Fruit fly (Drosophila melanogaster) whole organism, prepupa: Measurements from ENCODE around the gene escl.

Source experiments
- Blimp-1 ChIP-seq: fragments of 200-800 bp; sonication (Bioruptor generic); optimal IDR thresholded peaks from 3 replicates; lab custom pipeline; 2017; ENCODE audit warnings: missing biosample characterization, missing genetic modification characterization, mild to moderate bottlenecking, moderate library complexity, missing genetic modification reagents
- CG10669 ChIP-seq: fragments of 200-800 bp; sonication (Bioruptor generic); optimal IDR thresholded peaks from 3 replicates; lab custom pipeline; 2018; ENCODE audit warnings: missing biosample characterization, mild to moderate bottlenecking, missing genetic modification characterization, moderate library complexity
- CG11294 ChIP-seq: fragments of 200-800 bp; sonication (Bioruptor generic); IDR thresholded peaks from 2 replicates; pipeline ENCODE4 v1.3.6; 2022; ENCODE audit warnings: missing biosample characterization, missing genetic modification characterization
- CG11762 ChIP-seq: fragments of 200-800 bp; sonication (Bioruptor generic); optimal IDR thresholded peaks from 3 replicates; lab custom pipeline; 2016; ENCODE audit warnings: missing biosample characterization, missing genetic modification characterization; ENCODE audit not compliant: insufficient read depth
- CG11902 ChIP-seq: fragments of 200-800 bp; sonication (Bioruptor generic); optimal IDR thresholded peaks from 3 replicates; lab custom pipeline; 2016; ENCODE audit warnings: missing biosample characterization, missing genetic modification characterization
- CG15336 ChIP-seq: fragments of 200-800 bp; sonication (Bioruptor generic); IDR thresholded peaks from 2 replicates; pipeline ENCODE4 v1.3.6; 2022; ENCODE audit warnings: missing biosample characterization, missing genetic modification characterization
- CG1621 ChIP-seq: fragments of 200-800 bp; sonication (Bioruptor generic); optimal IDR thresholded peaks from 3 replicates; lab custom pipeline; 2018; ENCODE audit warnings: missing biosample characterization, mild to moderate bottlenecking, missing genetic modification characterization
- CG16779 ChIP-seq: fragments of 200-800 bp; sonication (Bioruptor generic); optimal IDR thresholded peaks from 3 replicates; lab custom pipeline; 2017; ENCODE audit warnings: missing biosample characterization, mild to moderate bottlenecking, missing genetic modification characterization
- CG3032 ChIP-seq: fragments of 200-800 bp; optimal IDR thresholded peaks from 2 replicates; lab custom pipeline; 2019; ENCODE audit warnings: missing biosample characterization, mild to moderate bottlenecking, missing genetic modification characterization, moderate library complexity
- CG31627 ChIP-seq: fragments of 200-800 bp; sonication (Bioruptor generic); optimal IDR thresholded peaks from 3 replicates; lab custom pipeline; 2016; ENCODE audit warnings: missing biosample characterization, missing genetic modification characterization
- CG32006 ChIP-seq: fragments of 200-800 bp; sonication (Bioruptor generic); optimal IDR thresholded peaks from 3 replicates; lab custom pipeline; 2017; ENCODE audit warnings: missing biosample characterization, mild to moderate bottlenecking, missing genetic modification characterization
- CG34406 ChIP-seq: fragments of 200-800 bp; sonication (Bioruptor generic); optimal IDR thresholded peaks from 3 replicates; lab custom pipeline; 2016; ENCODE audit warnings: missing biosample characterization, missing genetic modification characterization
- CG3919 ChIP-seq: fragments of 200-800 bp; sonication (Bioruptor generic); optimal IDR thresholded peaks from 3 replicates; lab custom pipeline; 2016; ENCODE audit warnings: missing biosample characterization, missing genetic modification characterization
- CG4318 ChIP-seq: fragments of 200-800 bp; sonication (Bioruptor generic); optimal IDR thresholded peaks from 3 replicates; lab custom pipeline; 2017; ENCODE audit warnings: missing biosample characterization, mild to moderate bottlenecking, missing genetic modification characterization
- CG6163 ChIP-seq: fragments of 200-800 bp; sonication (Bioruptor generic); IDR thresholded peaks from 3 replicates; pipeline ENCODE4 v1.3.6; 2022; ENCODE audit warnings: missing biosample characterization, missing genetic modification characterization
- CG6276 ChIP-seq: fragments of 200-800 bp; sonication (Bioruptor generic); optimal IDR thresholded peaks from 2 replicates; lab custom pipeline; 2017; ENCODE audit warnings: missing biosample characterization, mild to moderate bottlenecking, missing genetic modification characterization
- CG6792 ChIP-seq: fragments of 200-800 bp; sonication (Bioruptor generic); optimal IDR thresholded peaks from 3 replicates; lab custom pipeline; 2016; ENCODE audit warnings: missing biosample characterization, missing genetic modification characterization
- CG6808 ChIP-seq: fragments of 200-800 bp; sonication (Bioruptor generic); optimal IDR thresholded peaks from 3 replicates; lab custom pipeline; 2017; ENCODE audit warnings: missing biosample characterization, missing genetic modification characterization, mild to moderate bottlenecking, moderate library complexity, missing genetic modification reagents
- CG7368 ChIP-seq: fragments of 200-800 bp; sonication (Bioruptor generic); optimal IDR thresholded peaks from 3 replicates; lab custom pipeline; 2016; ENCODE audit warnings: missing biosample characterization, missing genetic modification characterization
- CG8119 ChIP-seq: fragments of 200-800 bp; sonication (Bioruptor generic); IDR thresholded peaks from 3 replicates; pipeline ENCODE4 v1.3.6; 2022; ENCODE audit warnings: missing biosample characterization, missing genetic modification characterization
- CG8632 ChIP-seq: fragments of 200-800 bp; sonication (Bioruptor generic); optimal IDR thresholded peaks from 3 replicates; lab custom pipeline; 2016; ENCODE audit warnings: missing biosample characterization, missing genetic modification characterization
- CG9139 ChIP-seq: fragments of 200-800 bp; sonication (Bioruptor generic); optimal IDR thresholded peaks from 3 replicates; lab custom pipeline; 2017; ENCODE audit warnings: missing biosample characterization, mild to moderate bottlenecking, missing genetic modification characterization
- Eip75B ChIP-seq: fragments of 200-800 bp; sonication (Bioruptor generic); optimal IDR thresholded peaks from 3 replicates; lab custom pipeline; 2016; ENCODE audit warnings: missing biosample characterization, missing genetic modification characterization
- Eip93F ChIP-seq: fragments of 200-800 bp; sonication (Bioruptor generic); optimal IDR thresholded peaks from 2 replicates; lab custom pipeline; 2016; ENCODE audit warnings: missing biosample characterization, mild to moderate bottlenecking, missing genetic modification characterization
- Ets96B ChIP-seq: fragments of 200-800 bp; optimal IDR thresholded peaks from 2 replicates; lab custom pipeline; 2019; ENCODE audit warnings: missing biosample characterization, mild to moderate bottlenecking, missing genetic modification characterization, moderate library complexity
- Gug ChIP-seq: fragments of 200-800 bp; sonication (Bioruptor generic); IDR thresholded peaks from 2 replicates; pipeline ENCODE4 v1.3.6; 2022; ENCODE audit warnings: missing biosample characterization, missing genetic modification characterization
- Hr38 ChIP-seq: sonication (Bioruptor generic); optimal IDR thresholded peaks from 2 replicates; lab custom pipeline; 2016; ENCODE audit warnings: missing biosample characterization, missing genetic modification characterization
- Hr39 ChIP-seq: fragments of 200-800 bp; sonication (Bioruptor generic); optimal IDR thresholded peaks from 2 replicates; lab custom pipeline; 2016; ENCODE audit warnings: missing biosample characterization, missing genetic modification characterization
- Hr4 ChIP-seq: fragments of 200-800 bp; sonication (Bioruptor generic); optimal IDR thresholded peaks from 3 replicates; lab custom pipeline; 2016; ENCODE audit warnings: missing biosample characterization, missing genetic modification characterization
- Lpt ChIP-seq: fragments of 200-800 bp; sonication (Bioruptor generic); optimal IDR thresholded peaks from 3 replicates; lab custom pipeline; 2016; ENCODE audit warnings: missing biosample characterization, missing genetic modification characterization
- Met ChIP-seq: fragments of 200-800 bp; sonication (Bioruptor generic); optimal IDR thresholded peaks from 3 replicates; lab custom pipeline; 2016; ENCODE audit warnings: missing biosample characterization, missing genetic modification characterization
- OdsH ChIP-seq: fragments of 200-800 bp; sonication (Bioruptor generic); optimal IDR thresholded peaks from 3 replicates; lab custom pipeline; 2016; ENCODE audit warnings: missing biosample characterization, missing genetic modification characterization
- Smox ChIP-seq: fragments of 200-800 bp; sonication (Bioruptor generic); optimal IDR thresholded peaks from 3 replicates; lab custom pipeline; 2016; ENCODE audit warnings: missing biosample characterization, missing genetic modification characterization
- Sox102F ChIP-seq: fragments of 200-800 bp; sonication (Bioruptor generic); optimal IDR thresholded peaks from 2 replicates; lab custom pipeline; 2016; ENCODE audit warnings: missing biosample characterization, mild to moderate bottlenecking, missing genetic modification characterization
- Sox14 ChIP-seq: fragments of 200-800 bp; sonication (Bioruptor generic); optimal IDR thresholded peaks from 3 replicates; lab custom pipeline; 2016; ENCODE audit warnings: missing biosample characterization, missing genetic modification characterization
- Sox15 ChIP-seq: fragments of 200-800 bp; sonication (Bioruptor generic); optimal IDR thresholded peaks from 3 replicates; lab custom pipeline; 2016; ENCODE audit warnings: missing biosample characterization, missing genetic modification characterization
- achi ChIP-seq: fragments of 200-800 bp; sonication (Bioruptor generic); optimal IDR thresholded peaks from 3 replicates; lab custom pipeline; 2016; ENCODE audit warnings: missing biosample characterization, missing genetic modification characterization
- acj6 ChIP-seq: fragments of 200-800 bp; sonication (Bioruptor generic); optimal IDR thresholded peaks from 3 replicates; lab custom pipeline; 2016; ENCODE audit warnings: missing biosample characterization, missing genetic modification characterization
- cyc ChIP-seq: fragments of 200-800 bp; sonication (Bioruptor generic); optimal IDR thresholded peaks from 3 replicates; lab custom pipeline; 2016; ENCODE audit warnings: missing biosample characterization, missing genetic modification characterization
- dsx ChIP-seq: fragments of 200-800 bp; optimal IDR thresholded peaks from 3 replicates; lab custom pipeline; 2019; ENCODE audit warnings: missing biosample characterization, mild to moderate bottlenecking, missing genetic modification characterization, moderate library complexity; ENCODE audit not compliant: poor library complexity, severe bottlenecking
- eg ChIP-seq: fragments of 200-800 bp; sonication (Bioruptor generic); IDR thresholded peaks from 3 replicates; pipeline ENCODE4 v1.3.6; 2022; ENCODE audit warnings: missing biosample characterization, missing genetic modification characterization
- fd85E ChIP-seq: fragments of 200-800 bp; sonication (Bioruptor generic); optimal IDR thresholded peaks from 3 replicates; lab custom pipeline; 2016; ENCODE audit warnings: missing biosample characterization, missing genetic modification characterization
- fkh ChIP-seq: fragments of 200-800 bp; sonication (Bioruptor generic); optimal IDR thresholded peaks from 3 replicates; lab custom pipeline; 2017; ENCODE audit warnings: missing biosample characterization, mild to moderate bottlenecking, missing genetic modification characterization, moderate library complexity
- net ChIP-seq: fragments of 200-800 bp; sonication (Bioruptor generic); optimal IDR thresholded peaks from 3 replicates; lab custom pipeline; 2016; ENCODE audit warnings: missing biosample characterization, missing genetic modification characterization
- pdm3 ChIP-seq: fragments of 200-800 bp; sonication (Bioruptor generic); optimal IDR thresholded peaks from 3 replicates; lab custom pipeline; 2016; ENCODE audit warnings: missing biosample characterization, missing genetic modification characterization
- salr ChIP-seq, 2 experiments: fragments of 200-800 bp; sonication (Bioruptor generic); optimal IDR thresholded peaks; 3 replicates each; lab custom pipeline; 2016 to 2018; ENCODE audit warnings: missing biosample characterization in 2 of 2, missing genetic modification characterization in 2 of 2, mild to moderate bottlenecking in 1 of 2
- spab ChIP-seq: fragments of 200-800 bp; sonication (Bioruptor generic); optimal IDR thresholded peaks from 2 replicates; lab custom pipeline; 2017; ENCODE audit warnings: missing biosample characterization, mild to moderate bottlenecking, missing genetic modification characterization, missing genetic modification reagents
- ss ChIP-seq, 2 experiments: fragments of 200-800 bp; sonication (Bioruptor generic); optimal IDR thresholded peaks; 2 replicates in 1 of 2; 3 replicates in 1 of 2; lab custom pipeline; 2017 to 2018; ENCODE audit warnings: mild to moderate bottlenecking in 2 of 2, missing biosample characterization in 2 of 2, missing genetic modification characterization in 2 of 2, moderate library complexity in 1 of 2
- svp ChIP-seq: fragments of 200-800 bp; sonication (Bioruptor generic); peaks from one replicate; lab custom pipeline; 2016; ENCODE audit warnings: missing biosample characterization, missing genetic modification characterization
- topi ChIP-seq: fragments of 200-800 bp; sonication (Bioruptor generic); optimal IDR thresholded peaks from 3 replicates; lab custom pipeline; 2016; ENCODE audit warnings: missing biosample characterization, missing genetic modification characterization
- vri ChIP-seq: fragments of 200-800 bp; sonication (Bioruptor generic); optimal IDR thresholded peaks from 3 replicates; lab custom pipeline; 2016; ENCODE audit warnings: missing biosample characterization, mild to moderate bottlenecking, missing genetic modification characterization

escl gene

DNA sequence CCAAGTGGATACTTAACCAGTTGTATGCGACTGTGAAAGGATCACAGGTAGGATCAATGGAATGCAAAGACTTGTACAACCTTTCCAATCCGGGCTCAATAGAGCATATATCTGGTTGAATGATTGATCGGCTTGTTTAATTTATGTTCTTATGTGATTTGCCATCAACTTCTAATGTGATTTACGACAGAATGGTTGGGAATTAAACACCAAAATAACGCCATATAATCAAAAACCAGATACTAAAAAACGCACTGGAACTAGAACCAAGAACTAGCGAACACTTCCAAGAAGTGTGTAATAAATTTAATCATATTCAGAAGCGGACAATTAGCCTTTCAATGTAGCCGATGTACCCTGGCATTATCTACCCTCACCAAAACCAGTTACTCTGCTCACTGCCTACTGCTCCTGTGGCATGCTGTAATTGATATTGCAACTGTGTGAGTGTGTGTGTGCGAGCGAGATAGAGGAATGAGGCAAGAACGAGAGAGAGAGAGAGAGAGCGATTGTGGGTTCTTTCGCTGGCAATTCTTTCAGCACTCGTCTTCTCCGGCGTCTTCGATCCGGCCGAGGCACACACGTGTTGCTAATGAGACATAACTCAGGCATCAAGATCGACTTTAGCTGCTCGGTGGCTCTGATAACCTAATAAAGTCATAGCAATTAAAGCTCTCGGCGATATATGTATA is 22.0 kb upstream of the escl start:
- no peak for TF ChIP-seq Hr38 (GFP tag; lab: Kevin White, UChicago)
- TF ChIP-seq cyc (GFP tag; lab: Kevin White, UChicago) = peak; percentile 58
- peak; percentile 50 for TF ChIP-seq CG11902 (GFP tag; lab: Kevin White, UChicago)
- TF ChIP-seq dsx = no peak
- peak; percentile 69 for TF ChIP-seq CG32006 (GFP tag; lab: Kevin White, UChicago)
- TF ChIP-seq CG10669 = peak; percentile 59
- peak; percentile 12 for TF ChIP-seq Blimp-1 (GFP tag; lab: Kevin White, UChicago)
- TF ChIP-seq ss (GFP tag; optimal IDR thresholded peaks at IDR 0.05; lab: Kevin White, UChicago) = peak; percentile 24 to 46
- TF ChIP-seq fkh (GFP tag; lab: Kevin White, UChicago) = no peak
- no peak for TF ChIP-seq Eip93F (GFP tag; lab: Kevin White, UChicago)
- TF ChIP-seq topi (GFP tag; lab: Kevin White, UChicago) = peak; percentile 70
- TF ChIP-seq salr (GFP tag; optimal IDR thresholded peaks at IDR 0.05; lab: Kevin White, UChicago) = peak in 1 of 2 experiments; percentile 73
- TF ChIP-seq Gug = no peak
- TF ChIP-seq vri (GFP tag; lab: Kevin White, UChicago) = no peak
- TF ChIP-seq CG8632 (GFP tag; lab: Kevin White, UChicago) = peak; percentile 31
- peak; percentile 45 for TF ChIP-seq Sox15 (GFP tag; lab: Kevin White, UChicago)
- TF ChIP-seq net (GFP tag; lab: Kevin White, UChicago) = peak; percentile 2
- TF ChIP-seq fd85E (GFP tag; lab: Kevin White, UChicago) = no peak
- TF ChIP-seq CG1621 (tag; lab: Kevin White, UChicago) = no peak
- TF ChIP-seq Smox (GFP tag; lab: Kevin White, UChicago) = peak; percentile 52
- TF ChIP-seq CG3919 = peak; percentile 63
- TF ChIP-seq achi (GFP tag; lab: Kevin White, UChicago) = peak; percentile 26
- peak; percentile 47 for TF ChIP-seq CG3032 (tag; lab: Kevin White, UChicago)
- no peak for TF ChIP-seq CG9139
- peak; percentile 59 for TF ChIP-seq CG31627 (GFP tag; lab: Kevin White, UChicago)
- TF ChIP-seq spab (GFP tag; lab: Kevin White, UChicago) = peak; percentile 56
- TF ChIP-seq Ets96B = peak; percentile 31
- TF ChIP-seq CG16779 = no peak
- peak; percentile 70 for TF ChIP-seq pdm3 (GFP tag; lab: Kevin White, UChicago)
- peak; percentile 34 for TF ChIP-seq Sox102F (GFP tag; lab: Kevin White, UChicago)
- TF ChIP-seq CG6792 (GFP tag; lab: Kevin White, UChicago) = peak; percentile 51
- TF ChIP-seq CG34406 = peak; percentile 47
- TF ChIP-seq Hr39 (GFP tag; lab: Kevin White, UChicago) = peak; percentile 59
- peak; percentile 45 for TF ChIP-seq Eip75B (GFP tag; lab: Kevin White, UChicago)
- TF ChIP-seq CG11762 (GFP tag; lab: Kevin White, UChicago) = peak; percentile 47
- TF ChIP-seq CG11294 (GFP tag; lab: Robert Waterston, UW) = 0 out of 2 replicates have a peak, but pooled peaks have one; percentile 17
- peak; percentile 32 for TF ChIP-seq CG7368 (GFP tag; lab: Kevin White, UChicago)
- peak; percentile 45 for TF ChIP-seq Lpt (GFP tag; lab: Kevin White, UChicago)
- TF ChIP-seq CG15336 (GFP tag; lab: Robert Waterston, UW) = peak; percentile 26; the same call in 1 of the 2 replicates
- peak; percentile 56 for TF ChIP-seq CG8119 (GFP tag; lab: Robert Waterston, UW)
- TF ChIP-seq CG4318 (GFP tag; lab: Kevin White, UChicago) = peak; percentile 42
- TF ChIP-seq acj6 (GFP tag; lab: Kevin White, UChicago) = peak; percentile 69
- TF ChIP-seq CG6276 (GFP tag; lab: Kevin White, UChicago) = peak; percentile 43
- no peak for TF ChIP-seq eg (GFP tag; lab: Robert Waterston, UW)
- TF ChIP-seq CG6163 (GFP tag; lab: Robert Waterston, UW) = 0 out of 3 replicates have a peak, but pooled peaks have one; percentile 6
- TF ChIP-seq CG6808 (GFP tag; lab: Kevin White, UChicago) = peak; percentile 60
- TF ChIP-seq OdsH = peak; percentile 35
- TF ChIP-seq Hr4 (GFP tag; lab: Kevin White, UChicago) = peak; percentile 47
- TF ChIP-seq Sox14 (GFP tag; lab: Kevin White, UChicago) = peak; percentile 52
- TF ChIP-seq svp = peak; percentile 87
- peak; percentile 60 for TF ChIP-seq Met (GFP tag; lab: Kevin White, UChicago)
